Fruit fly (Drosophila melanogaster) whole organism, embryonic: ENCODE data around the gene HIPP1.

Experiments
- Asciz ChIP-seq: fragments of 200-800 bp; sonication (Bioruptor generic); optimal IDR thresholded peaks from 2 replicates; lab custom pipeline; 2017; ENCODE audit warnings: missing biosample characterization, mild to moderate bottlenecking, missing genetic modification characterization, missing genetic modification reagents
- BEAF-32 ChIP-seq: fragments of 200-800 bp; sonication (Bioruptor generic); optimal IDR thresholded peaks from 3 replicates; lab custom pipeline; 2017; ENCODE audit warnings: missing biosample characterization, missing genetic modification characterization, mild to moderate bottlenecking, moderate library complexity, missing genetic modification reagents
- Bgb ChIP-seq: fragments of 200-800 bp; sonication (Bioruptor generic); IDR thresholded peaks from 2 replicates; pipeline ENCODE4 v1.3.6; 2022; ENCODE audit warnings: missing biosample characterization, missing genetic modification characterization; ENCODE audit not compliant: partially characterized antibody
- CG10147 ChIP-seq: fragments of 200-800 bp; sonication (Bioruptor generic); optimal IDR thresholded peaks from 2 replicates; lab custom pipeline; 2019; ENCODE audit warnings: missing biosample characterization, mild to moderate bottlenecking, missing genetic modification characterization, moderate library complexity
- CG10274 ChIP-seq: fragments of 200-800 bp; sonication (Bioruptor generic); optimal IDR thresholded peaks from 3 replicates; lab custom pipeline; 2017; ENCODE audit warnings: missing biosample characterization, mild to moderate bottlenecking, missing genetic modification characterization
- CG10979 ChIP-seq: fragments of 200-800 bp; sonication (Bioruptor generic); optimal IDR thresholded peaks from 2 replicates; lab custom pipeline; 2018; ENCODE audit warnings: missing biosample characterization, mild to moderate bottlenecking, missing genetic modification characterization, moderate library complexity
- CG11247 ChIP-seq: fragments of 200-800 bp; sonication (Bioruptor generic); IDR thresholded peaks from 2 replicates; pipeline ENCODE4 v1.3.6; 2022; ENCODE audit warnings: missing biosample characterization, missing genetic modification characterization
- CG11560 ChIP-seq: fragments of 200-800 bp; sonication (Bioruptor generic); IDR thresholded peaks from 3 replicates; pipeline ENCODE4 v1.3.6; 2022; ENCODE audit warnings: missing biosample characterization, missing genetic modification characterization
- CG14710 ChIP-seq: fragments of 200-800 bp; sonication (Bioruptor generic); optimal IDR thresholded peaks from 3 replicates; lab custom pipeline; 2019; ENCODE audit warnings: missing biosample characterization, mild to moderate bottlenecking, missing genetic modification characterization, moderate library complexity
- CG17328 ChIP-seq: fragments of 200-800 bp; sonication (Bioruptor generic); IDR thresholded peaks from 2 replicates; pipeline ENCODE4 v1.3.6; 2022; ENCODE audit warnings: missing biosample characterization, missing genetic modification characterization
- CG18764 ChIP-seq: fragments of 200-800 bp; sonication (Bioruptor generic); optimal IDR thresholded peaks from 3 replicates; lab custom pipeline; 2016; ENCODE audit warnings: missing biosample characterization, missing genetic modification characterization
- CG2120 ChIP-seq: fragments of 200-800 bp; sonication (Bioruptor generic); optimal IDR thresholded peaks from 3 replicates; lab custom pipeline; 2016; ENCODE audit warnings: missing biosample characterization, missing genetic modification characterization
- CG31441 ChIP-seq: fragments of 200-800 bp; sonication (Bioruptor generic); IDR thresholded peaks from 2 replicates; pipeline ENCODE4 v1.3.6; 2022; ENCODE audit warnings: missing biosample characterization, missing genetic modification characterization
- CG3281 ChIP-seq: fragments of 200-800 bp; sonication (Bioruptor generic); optimal IDR thresholded peaks from 3 replicates; lab custom pipeline; 2017; ENCODE audit warnings: missing biosample characterization, mild to moderate bottlenecking, missing genetic modification characterization
- CG3847 ChIP-seq: fragments of 200-800 bp; sonication (Bioruptor generic); IDR thresholded peaks from 2 replicates; pipeline ENCODE4 v1.3.6; 2022; ENCODE audit warnings: missing biosample characterization, missing genetic modification characterization
- CG6689 ChIP-seq: fragments of 200-800 bp; sonication (Bioruptor generic); IDR thresholded peaks from 2 replicates; pipeline ENCODE4 v1.3.6; 2022; ENCODE audit warnings: missing biosample characterization, missing genetic modification characterization
- CG8924 ChIP-seq: fragments of 200-800 bp; optimal IDR thresholded peaks from 3 replicates; lab custom pipeline; 2019; ENCODE audit warnings: missing biosample characterization, mild to moderate bottlenecking, missing genetic modification characterization, moderate library complexity
- Camta ChIP-seq: fragments of 200-800 bp; sonication (Bioruptor generic); optimal IDR thresholded peaks from 2 replicates; lab custom pipeline; 2016; ENCODE audit warnings: missing biosample characterization, missing genetic modification characterization
- CrebB ChIP-seq: fragments of 200-800 bp; sonication (Bioruptor generic); optimal IDR thresholded peaks from 3 replicates; lab custom pipeline; 2018; ENCODE audit warnings: missing biosample characterization, mild to moderate bottlenecking, missing genetic modification characterization
- Fer3 ChIP-seq: fragments of 200-800 bp; sonication (Bioruptor generic); optimal IDR thresholded peaks from 2 replicates; lab custom pipeline; 2018; ENCODE audit warnings: missing biosample characterization, mild to moderate bottlenecking, missing genetic modification characterization, moderate library complexity
- Gsc ChIP-seq: fragments of 200-800 bp; sonication (Bioruptor generic); IDR thresholded peaks from 2 replicates; pipeline ENCODE4 v1.3.6; 2022; ENCODE audit warnings: missing biosample characterization, missing genetic modification characterization
- Hey ChIP-seq: fragments of 200-800 bp; sonication (Bioruptor generic); optimal IDR thresholded peaks from 3 replicates; lab custom pipeline; 2018; ENCODE audit warnings: missing biosample characterization, mild to moderate bottlenecking, missing genetic modification characterization
- HmgD ChIP-seq: fragments of 200-800 bp; sonication (Bioruptor generic); optimal IDR thresholded peaks from 3 replicates; lab custom pipeline; 2016; ENCODE audit warnings: missing biosample characterization, missing genetic modification characterization
- Hmx ChIP-seq: fragments of 200-800 bp; sonication (Bioruptor generic); optimal IDR thresholded peaks from 2 replicates; lab custom pipeline; 2016; ENCODE audit warnings: missing biosample characterization, missing genetic modification characterization
- Optix ChIP-seq: fragments of 200-800 bp; sonication (Bioruptor generic); IDR thresholded peaks from 3 replicates; pipeline ENCODE4 v1.3.6; 2022; ENCODE audit warnings: missing biosample characterization, missing genetic modification characterization
- Ravus ChIP-seq: fragments of 200-800 bp; sonication (Bioruptor generic); IDR thresholded peaks from 2 replicates; pipeline ENCODE4 v1.3.6; 2022; ENCODE audit warnings: missing biosample characterization, missing genetic modification characterization
- Scr ChIP-seq: fragments of 200-800 bp; sonication (Bioruptor generic); IDR thresholded peaks from 2 replicates; pipeline ENCODE4 v1.3.6; 2022; ENCODE audit warnings: missing biosample characterization, missing genetic modification characterization; ENCODE audit not compliant: partially characterized antibody
- Spps ChIP-seq: fragments of 200-800 bp; sonication (Bioruptor generic); optimal IDR thresholded peaks from 2 replicates; lab custom pipeline; 2018; ENCODE audit warnings: missing biosample characterization, mild to moderate bottlenecking, missing genetic modification characterization
- Trl ChIP-seq, 3 experiments: fragments of >200 bp in 2 of 3; fragments of 200-800 bp in 1 of 3; sonication (Bioruptor generic) in 1 of 3; optimal IDR thresholded peaks; 2 replicates in 1 of 3; 3 replicates in 2 of 3; lab custom pipeline; 2016 to 2017; ENCODE audit warnings: missing biosample characterization in 1 of 3, missing genetic modification characterization in 1 of 3
- ase ChIP-seq: fragments of 200-800 bp; sonication (Bioruptor generic); IDR thresholded peaks from 3 replicates; pipeline ENCODE4 v1.3.6; 2022; ENCODE audit warnings: missing biosample characterization, missing genetic modification characterization
- corto ChIP-seq: fragments of 200-800 bp; sonication (Bioruptor generic); optimal IDR thresholded peaks from 2 replicates; lab custom pipeline; 2016; ENCODE audit warnings: missing biosample characterization, mild to moderate bottlenecking, missing genetic modification characterization, moderate library complexity
- danr ChIP-seq: fragments of 200-800 bp; sonication (Bioruptor generic); IDR thresholded peaks from 2 replicates; pipeline ENCODE4 v1.3.6; 2022; ENCODE audit warnings: missing biosample characterization, missing genetic modification characterization
- her ChIP-seq: fragments of 200-800 bp; sonication (Bioruptor generic); optimal IDR thresholded peaks from 2 replicates; lab custom pipeline; 2016; ENCODE audit warnings: missing biosample characterization, missing genetic modification characterization
- ind ChIP-seq: fragments of 200-800 bp; sonication (Bioruptor generic); optimal IDR thresholded peaks from 3 replicates; lab custom pipeline; 2016; ENCODE audit warnings: missing biosample characterization, missing genetic modification characterization
- insv ChIP-seq, 2 experiments: fragments of 200-800 bp; sonication (Bioruptor generic); optimal IDR thresholded peaks; 3 replicates each; lab custom pipeline; 2016 to 2018; ENCODE audit warnings: missing biosample characterization in 2 of 2, missing genetic modification characterization in 2 of 2
- lilli ChIP-seq: fragments of 200-800 bp; sonication (Bioruptor generic); optimal IDR thresholded peaks from 3 replicates; lab custom pipeline; 2016; ENCODE audit warnings: missing biosample characterization, missing genetic modification characterization
- prd ChIP-seq, 3 experiments: fragments of >200 bp in 2 of 3; fragments of 200-800 bp in 1 of 3; sonication (Bioruptor generic) in 1 of 3; optimal IDR thresholded peaks in 2 of 3; IDR thresholded peaks in 1 of 3; 2 replicates in 2 of 3; 3 replicates in 1 of 3; pipeline versions ENCODE4 v1.3.6 to Lab custom; 2017 to 2022; ENCODE audit warnings: missing biosample characterization in 1 of 3, missing genetic modification characterization in 1 of 3
- repo ChIP-seq: fragments of 200-800 bp; sonication (Bioruptor generic); optimal IDR thresholded peaks from 2 replicates; lab custom pipeline; 2016; ENCODE audit warnings: missing biosample characterization, missing genetic modification characterization
- schlank ChIP-seq: fragments of 200-800 bp; sonication (Bioruptor generic); optimal IDR thresholded peaks from 2 replicates; lab custom pipeline; 2018; ENCODE audit warnings: missing biosample characterization, mild to moderate bottlenecking, missing genetic modification characterization
- shn ChIP-seq: fragments of 200-800 bp; sonication (Bioruptor generic); optimal IDR thresholded peaks from 3 replicates; lab custom pipeline; 2016; ENCODE audit warnings: missing biosample characterization, missing genetic modification characterization
- sr ChIP-seq: fragments of 200-800 bp; sonication (Bioruptor generic); IDR thresholded peaks from 3 replicates; pipeline ENCODE4 v1.3.6; 2022; ENCODE audit warnings: missing biosample characterization, missing genetic modification characterization
- zfh1 ChIP-seq: fragments of 200-800 bp; sonication (Bioruptor generic); IDR thresholded peaks from 3 replicates; pipeline ENCODE4 v1.3.6; 2022; ENCODE audit warnings: missing biosample characterization, missing genetic modification characterization

The HIPP1 gene

dm6 chr3L:20771891-20772646 is 37.4 kb upstream of the HIPP1 start (continued):
- TF ChIP-seq sr (GFP tag; lab: Robert Waterston, UW) (no peak), Camta (peak; percentile 27), Trl (optimal IDR thresholded peaks at IDR 0.05; lab: Kevin White, UChicago) (no peak), Trl (GFP tag; optimal IDR thresholded peaks at IDR 0.05; lab: Kevin White, UChicago) (peak; percentile 66), CG11560 (peak; percentile 38; the same call in 1 of the 3 replicates), CG10147 (GFP tag; lab: Kevin White, UChicago) (peak; percentile 55), schlank (tag; lab: Kevin White, UChicago) (peak; percentile 50), prd (optimal IDR thresholded peaks at IDR 0.05; lab: Kevin White, UChicago) (no peak), prd (GFP tag; IDR thresholded peaks at IDR 0.05; lab: Robert Waterston, UW) (peak; percentile 82), Optix (GFP tag; lab: Robert Waterston, UW) (0 out of 3 replicates have a peak, but pooled peaks have one; percentile 44), lilli (GFP tag; lab: Kevin White, UChicago) (peak; percentile 84), her (GFP tag; lab: Kevin White, UChicago) (peak; percentile 38), Bgb (GFP tag; lab: Robert Waterston, UW) (no peak), CG17328 (GFP tag; lab: Robert Waterston, UW) (peak; percentile 85), Asciz (peak; percentile 76), Spps (tag; lab: Kevin White, UChicago) (peak; percentile 56), CG14710 (tag; lab: Kevin White, UChicago) (peak; percentile 73), zfh1 (GFP tag; lab: Robert Waterston, UW) (peak; percentile 79), Hmx (GFP tag; lab: Kevin White, UChicago) (peak; percentile 37), CG8924 (tag; lab: Kevin White, UChicago) (peak; percentile 74), CG10274 (peak; percentile 25), CG3281 (peak; percentile 81), Hey (tag; lab: Kevin White, UChicago) (no peak), CG18764 (peak; percentile 69), insv (GFP tag; optimal IDR thresholded peaks at IDR 0.05; lab: Kevin White, UChicago) (peak in 1 of 2 experiments; percentile 25), BEAF-32 (GFP tag; lab: Kevin White, UChicago) (no peak), danr (peak; percentile 55), shn (GFP tag; lab: Kevin White, UChicago) (peak; percentile 41), CrebB (tag; lab: Kevin White, UChicago) (peak; percentile 67), CG11247 (GFP tag; lab: Robert Waterston, UW) (peak; percentile 78), corto (GFP tag; lab: Kevin White, UChicago) (no peak), Gsc (GFP tag; lab: Robert Waterston, UW) (no peak), ase (peak; percentile 81; the same call in 2 of the 3 replicates), CG10979 (tag; lab: Kevin White, UChicago) (peak; percentile 82), ind (peak; percentile 75), repo (GFP tag; lab: Kevin White, UChicago) (peak; percentile 68), CG2120 (GFP tag; lab: Kevin White, UChicago) (peak; percentile 83), Ravus (GFP tag; lab: Robert Waterston, UW) (peak; percentile 42; the same call in 1 of the 2 replicates), CG3847 (GFP tag; lab: Robert Waterston, UW) (peak; percentile 50), Scr (GFP tag; lab: Robert Waterston, UW) (no peak), HmgD (peak; percentile 53), CG6689 (peak; percentile 76), CG31441 (GFP tag; lab: Robert Waterston, UW) (peak; percentile 81), Fer3 (peak; percentile 84)
